Worm (Caenorhabditis elegans) whole organism, late embryonic: ENCODE measurements around the gene F32D1.7.

ENCODE experiments used
- K02D7.2 ChIP-seq: sonication (generic microtip); optimal IDR thresholded peaks from 2 replicates; lab custom pipeline; 2017; ENCODE audit warnings: mild to moderate bottlenecking, missing genetic modification characterization, missing compliant biosample characterization
- K09A11.1 ChIP-seq: sonication (generic microtip); optimal IDR thresholded peaks from 2 replicates; lab custom pipeline; 2017; ENCODE audit warnings: antibody characterized with exemption, mild to moderate bottlenecking, missing genetic modification characterization, missing compliant biosample characterization; ENCODE audit not compliant: insufficient read depth
- T23F11.4 ChIP-seq: fragments of 200-800 bp; sonication (Bioruptor generic); optimal IDR thresholded peaks from 2 replicates; lab custom pipeline; 2018; ENCODE audit warnings: mild to moderate bottlenecking, missing genetic modification characterization, missing compliant biosample characterization
- Y22D7AL.16 ChIP-seq: sonication (generic microtip); optimal IDR thresholded peaks from 2 replicates; lab custom pipeline; 2016; ENCODE audit warnings: missing genetic modification characterization, missing compliant biosample characterization
- ceh-22 ChIP-seq: sonication (generic microtip); optimal IDR thresholded peaks from 2 replicates; lab custom pipeline; 2017; ENCODE audit warnings: missing biosample characterization, missing genetic modification characterization
- ceh-9 ChIP-seq: sonication (generic microtip); optimal IDR thresholded peaks from 2 replicates; lab custom pipeline; 2016; ENCODE audit warnings: mild to moderate bottlenecking, missing genetic modification characterization, inconsistent platforms, missing compliant biosample characterization
- elt-4 ChIP-seq: sonication (generic microtip); optimal IDR thresholded peaks from 2 replicates; lab custom pipeline; 2016; ENCODE audit warnings: missing genetic modification characterization, missing compliant biosample characterization
- eyg-1 ChIP-seq: sonication (generic microtip); optimal IDR thresholded peaks from 2 replicates; lab custom pipeline; 2016; ENCODE audit warnings: missing genotype, missing genetic modification characterization, missing compliant biosample characterization
- gmeb-2 ChIP-seq: sonication (generic microtip); optimal IDR thresholded peaks from 2 replicates; lab custom pipeline; 2016; ENCODE audit warnings: missing genetic modification characterization, inconsistent platforms, missing compliant biosample characterization
- nhr-232 ChIP-seq: sonication (generic microtip); optimal IDR thresholded peaks from 2 replicates; lab custom pipeline; 2016; ENCODE audit warnings: missing genetic modification characterization, missing compliant biosample characterization
- npax-4 ChIP-seq: sonication (generic microtip); optimal IDR thresholded peaks from 2 replicates; lab custom pipeline; 2016; ENCODE audit warnings: missing genetic modification characterization, missing compliant biosample characterization
- pat-9 ChIP-seq: fragments of 200-800 bp; sonication (Bioruptor generic); optimal IDR thresholded peaks from 2 replicates; lab custom pipeline; 2018; ENCODE audit warnings: mild to moderate bottlenecking, missing genetic modification characterization, moderate library complexity, missing compliant biosample characterization
- pax-1 ChIP-seq: fragments of 150-350 bp; optimal IDR thresholded peaks from 2 replicates; lab custom pipeline; 2014; ENCODE audit warnings: missing biosample characterization, missing genetic modification characterization
- pha-2 ChIP-seq: sonication (generic microtip); optimal IDR thresholded peaks from 2 replicates; lab custom pipeline; 2017; ENCODE audit warnings: mild to moderate bottlenecking, missing genetic modification characterization, missing compliant biosample characterization
- pha-4 ChIP-seq: fragments of 150-350 bp; optimal IDR thresholded peaks from 2 replicates; lab custom pipeline; 2018; ENCODE audit warnings: missing biosample characterization, missing genetic modification reagents, missing genetic modification characterization
- pqm-1 ChIP-seq: sonication (generic microtip); optimal IDR thresholded peaks from 2 replicates; lab custom pipeline; 2016; ENCODE audit warnings: missing genetic modification characterization, missing compliant biosample characterization
- syd-9 ChIP-seq: sonication (generic microtip); optimal IDR thresholded peaks from 2 replicates; lab custom pipeline; 2016; ENCODE audit warnings: mild to moderate bottlenecking, missing genetic modification characterization, moderate library complexity, missing compliant biosample characterization
- tbx-7 ChIP-seq: sonication (generic microtip); optimal IDR thresholded peaks from 2 replicates; lab custom pipeline; 2016; ENCODE audit warnings: missing genotype, missing genetic modification characterization, missing compliant biosample characterization
- unc-42 ChIP-seq: sonication (generic microtip); optimal IDR thresholded peaks from 2 replicates; lab custom pipeline; 2016; ENCODE audit warnings: missing genotype, missing genetic modification characterization, missing compliant biosample characterization
- unc-55 ChIP-seq: sonication (generic microtip); optimal IDR thresholded peaks from 2 replicates; lab custom pipeline; 2017; ENCODE audit warnings: missing biosample characterization, missing genetic modification reagents, missing genetic modification characterization

The F32D1.7 gene

DNA sequence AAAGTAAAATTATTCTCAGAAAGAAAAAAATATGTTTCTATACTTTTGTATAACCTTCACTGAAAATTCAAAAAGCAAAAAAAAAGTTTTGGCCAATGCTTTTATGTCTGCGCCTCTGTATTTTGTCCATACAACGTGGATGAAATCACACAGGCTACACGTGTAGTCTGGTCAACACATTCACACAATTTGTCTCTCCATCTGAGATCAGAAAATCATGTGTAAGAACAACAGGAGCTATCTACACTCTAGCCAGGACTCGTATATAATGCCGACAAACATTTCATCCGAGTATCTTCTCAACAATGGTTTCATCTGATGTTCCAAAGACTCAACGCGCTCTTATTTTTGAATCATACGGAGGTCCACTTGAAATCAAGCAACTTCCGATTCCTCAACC is 49.1 kb downstream of the F32D1.7 start, which contains the start of gene D2063.1:
D2063.1 (plus strand) TSS at position 281 of the 400 bp plus-strand sequence.
- TF ChIP-seq ceh-9 (tag; lab: Kevin White, UChicago) (no peak), unc-55 (peak; percentile 49)

DNA sequence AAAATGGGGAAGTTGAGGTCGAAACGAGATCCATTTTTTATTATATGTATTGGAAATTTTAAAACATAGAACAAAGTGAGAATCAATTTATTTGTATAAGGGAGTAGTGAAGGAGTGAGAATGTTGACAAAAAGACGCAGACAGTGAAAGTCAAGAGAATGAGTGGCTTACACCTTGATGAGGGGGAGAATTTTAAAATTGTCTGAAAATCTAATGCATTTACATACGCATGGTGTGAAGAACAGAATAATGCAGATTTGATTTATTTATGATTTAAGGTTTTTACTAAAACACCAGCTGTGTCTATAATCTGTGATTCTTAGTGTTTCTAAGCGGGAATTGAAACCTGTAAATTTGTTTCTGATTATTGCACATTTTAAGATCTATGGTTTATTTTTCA is 50.6 kb downstream of the F32D1.7 start, which contains the start of gene nhr-125:
nhr-125 (minus strand) TSS at position 101 of the 400 bp plus-strand sequence.
- TF ChIP-seq syd-9 (tag; lab: Kevin White, UChicago) (no peak), unc-55 (no peak), pax-1 (tag; lab: Kevin White, UChicago) (no peak), pqm-1 (tag; lab: Kevin White, UChicago) (no peak), K09A11.1 (tag; lab: Kevin White, UChicago) (no peak), eyg-1 (no peak), elt-4 (tag; lab: Kevin White, UChicago) (no peak), T23F11.4 (GFP tag; lab: Kevin White, UChicago) (no peak), K02D7.2 (tag; lab: Kevin White, UChicago) (no peak), Y22D7AL.16 (tag; lab: Kevin White, UChicago) (no peak), tbx-7 (tag; lab: Kevin White, UChicago) (no peak), ceh-22 (tag; lab: Kevin White, UChicago) (no peak), gmeb-2 (tag; lab: Kevin White, UChicago) (no peak), pha-2 (tag; lab: Kevin White, UChicago) (no peak), pat-9 (tag; lab: Kevin White, UChicago) (no peak), pha-4 (no peak), unc-42 (tag; lab: Kevin White, UChicago) (no peak), npax-4 (tag; lab: Kevin White, UChicago) (no peak), nhr-232 (tag; lab: Kevin White, UChicago) (no peak)
